Fruit fly (Drosophila melanogaster): ENCODE results near the gene CG10864.

CG10864 gene

DNA sequence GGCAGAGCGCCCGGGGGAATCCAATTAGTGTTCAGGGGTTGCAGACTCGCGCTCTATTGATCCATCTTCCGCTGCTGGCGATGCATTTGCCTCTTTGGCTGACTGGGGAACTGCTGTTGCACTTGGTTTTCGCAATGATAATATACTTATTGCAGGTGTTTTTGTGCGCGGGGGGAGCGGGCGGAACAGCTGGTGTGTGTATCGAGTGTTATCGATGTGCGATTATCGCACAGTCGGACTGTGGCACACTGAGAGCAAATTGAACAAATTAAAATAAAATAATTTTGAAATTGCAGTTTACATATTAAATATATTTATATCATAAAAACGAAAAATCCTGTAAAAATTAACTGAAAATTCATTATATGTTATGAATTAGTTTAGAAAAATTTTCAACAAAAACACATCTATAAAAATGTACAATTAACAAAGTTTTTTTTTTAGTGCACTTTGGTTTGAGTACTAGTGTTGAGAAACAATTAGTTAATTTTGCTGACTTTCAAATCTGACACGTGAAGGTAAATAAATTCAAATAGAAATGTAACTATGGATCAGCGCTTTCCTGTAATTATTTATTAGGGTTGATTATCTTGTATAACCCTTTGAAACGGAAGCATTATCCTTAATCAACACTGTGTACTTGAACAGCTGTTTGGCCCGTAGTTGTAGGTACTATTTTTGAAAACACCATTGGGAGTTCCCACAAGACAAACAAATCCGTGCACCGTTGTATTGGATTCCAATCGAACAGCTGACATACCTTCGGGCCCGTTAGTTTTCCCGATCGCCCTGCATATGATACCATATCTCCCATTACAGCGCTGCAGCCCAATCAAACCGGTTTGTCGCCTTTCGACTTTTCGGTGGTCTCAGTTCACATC lies 8.6 kb downstream of the CG10864 start, which contains the start of the genes Wdr37 and koko (continued):
- no peak for TF ChIP-seq Hr39 (optimal IDR thresholded peaks at IDR 0.05)
- peak; percentile 37; the same call in 1 of the 2 replicates for TF ChIP-seq hbn (GFP tag; IDR thresholded peaks at IDR 0.05; ENCODE audit: partially characterized antibody)
- peak; percentile 94 for TF ChIP-seq caup (GFP tag; optimal IDR thresholded peaks at IDR 0.05; ENCODE audit: severe bottlenecking)
- TF ChIP-seq row (GFP tag; IDR thresholded peaks at IDR 0.05), result peak; percentile 99
- TF ChIP-seq HLH54F (GFP tag; optimal IDR thresholded peaks at IDR 0.05), result peak; percentile 61
- peak; percentile 75 for TF ChIP-seq Atf3 (GFP tag; optimal IDR thresholded peaks at IDR 0.05)
- peak; percentile 83 for TF ChIP-seq scrt (GFP tag; optimal IDR thresholded peaks at IDR 0.05)
- peak; percentile 96 for TF ChIP-seq bcd (GFP tag; optimal IDR thresholded peaks at IDR 0.05)
- TF ChIP-seq Hey (tag; optimal IDR thresholded peaks at IDR 0.05), result peak; percentile 22
- peak; percentile 98 for TF ChIP-seq sisA (GFP tag; IDR thresholded peaks at IDR 0.05)
- TF ChIP-seq p53 (GFP tag; optimal IDR thresholded peaks at IDR 0.05), result peak; percentile 46
- TF ChIP-seq CG4820 (GFP tag; optimal IDR thresholded peaks at IDR 0.05), result peak; percentile 94
- peak; percentile 46; the same call in 2 of the 3 replicates for TF ChIP-seq CG34224 (GFP tag; IDR thresholded peaks at IDR 0.05; ENCODE audit: partially characterized antibody)
- peak in 1 of 2 experiments; percentile 79 for TF ChIP-seq Hr78 (GFP tag; optimal IDR thresholded peaks at IDR 0.05)
- peak; percentile 96 for TF ChIP-seq H2.0 (GFP tag; IDR thresholded peaks at IDR 0.05)
- peak; percentile 98 for TF ChIP-seq CG7372 (GFP tag; IDR thresholded peaks at IDR 0.05)
- peak; percentile 59 for TF ChIP-seq CG12236 (GFP tag; optimal IDR thresholded peaks at IDR 0.05)
- peak; percentile 28 for TF ChIP-seq luna (GFP tag; optimal IDR thresholded peaks at IDR 0.05)
- peak; percentile 90 for TF ChIP-seq NfI (GFP tag; optimal IDR thresholded peaks at IDR 0.05)
- TF ChIP-seq CG6791 (GFP tag; IDR thresholded peaks at IDR 0.05; ENCODE audit: partially characterized antibody), result peak; percentile 55; the same call in 2 of the 3 replicates
- TF ChIP-seq tup (GFP tag; optimal IDR thresholded peaks at IDR 0.05), result peak; percentile 63
- TF ChIP-seq YL-1 (GFP tag; optimal IDR thresholded peaks at IDR 0.05), result peak; percentile 72
- peak; percentile 94 for TF ChIP-seq ase (GFP tag; IDR thresholded peaks at IDR 0.05)
- TF ChIP-seq yki (optimal IDR thresholded peaks at IDR 0.05), result no peak
- TF ChIP-seq CG18619 (GFP tag; optimal IDR thresholded peaks at IDR 0.05), result peak; percentile 94
- TF ChIP-seq prd (optimal IDR thresholded peaks at IDR 0.05), result no peak
- TF ChIP-seq prd (GFP tag; IDR thresholded peaks at IDR 0.05), result peak; percentile 99
- TF ChIP-seq eve (GFP tag; optimal IDR thresholded peaks at IDR 0.05), result no peak
- TF ChIP-seq Blimp-1 (GFP tag; optimal IDR thresholded peaks at IDR 0.05), result peak; percentile 94
- peak; percentile 97 for TF ChIP-seq tio (GFP tag; optimal IDR thresholded peaks at IDR 0.05)
- peak; percentile 75 for TF ChIP-seq bab2 (GFP tag; optimal IDR thresholded peaks at IDR 0.05)
- TF ChIP-seq Lim3 (GFP tag; IDR thresholded peaks at IDR 0.05), result peak; percentile 85
- TF ChIP-seq CkIIα-i1 (GFP tag; IDR thresholded peaks at IDR 0.05), result peak; percentile 79
- TF ChIP-seq CG12659 (GFP tag; optimal IDR thresholded peaks at IDR 0.05), result peak; percentile 98
- peak; percentile 79 for TF ChIP-seq CG7786 (GFP tag; optimal IDR thresholded peaks at IDR 0.05)
- peak; percentile 71 for TF ChIP-seq vfl (GFP tag; optimal IDR thresholded peaks at IDR 0.05)
- peak; percentile 53 for TF ChIP-seq ab (GFP tag; optimal IDR thresholded peaks at IDR 0.05)
- TF ChIP-seq Camta (GFP tag; optimal IDR thresholded peaks at IDR 0.05), result peak; percentile 81
- peak; percentile 97 for TF ChIP-seq CG11504 (tag; optimal IDR thresholded peaks at IDR 0.05)
- no peak for TF ChIP-seq pan (optimal IDR thresholded peaks at IDR 0.05)
- TF ChIP-seq pan (GFP tag; optimal IDR thresholded peaks at IDR 0.05 in 1 of 2, IDR thresholded peaks at IDR 0.05 in 1 of 2), result peak in 1 of 2 experiments; percentile 99
- TF ChIP-seq Opbp (GFP tag; IDR thresholded peaks at IDR 0.05; ENCODE audit: partially characterized antibody), result peak; percentile 50; the same call in 1 of the 3 replicates
- TF ChIP-seq Sox100B (GFP tag; optimal IDR thresholded peaks at IDR 0.05), result peak; percentile 98
- TF ChIP-seq CG13775 (GFP tag; optimal IDR thresholded peaks at IDR 0.05), result peak; percentile 98
- TF ChIP-seq CG6854 (GFP tag; optimal IDR thresholded peaks at IDR 0.05), result peak; percentile 87
- peak; percentile 96 for TF ChIP-seq CG10959 (GFP tag; IDR thresholded peaks at IDR 0.05)
- peak; percentile 96 for TF ChIP-seq oc (tag; optimal IDR thresholded peaks at IDR 0.05)
- peak; percentile 99 for TF ChIP-seq Dbx (GFP tag; IDR thresholded peaks at IDR 0.05)
- TF ChIP-seq CG6175 (GFP tag; IDR thresholded peaks at IDR 0.05), result peak; percentile 92

Measured in whole organism, embryonic.